Worm (Caenorhabditis elegans) whole organism, L4/young adult: ENCODE data around the gene R06F6.14.

Experiments
- W03F9.2 ChIP-seq: fragments of 150-350 bp; optimal IDR thresholded peaks from 2 replicates; lab custom pipeline; 2014; ENCODE audit warnings: missing biosample characterization, missing genetic modification characterization
- dao-5 ChIP-seq: sonication (generic microtip); optimal IDR thresholded peaks from 2 replicates; lab custom pipeline; 2016; ENCODE audit warnings: missing genotype, missing genetic modification characterization, moderate library complexity, missing compliant biosample characterization
- him-1 ChIP-seq: sonication (generic microtip); optimal IDR thresholded peaks from 2 replicates; lab custom pipeline; 2016; ENCODE audit warnings: missing genotype, missing genetic modification reagents, missing genetic modification characterization, missing compliant biosample characterization

ce11 chrII:10805437-10805836 is 3.7 kb upstream of the R06F6.14 start, which contains the start of gene ceh-62:
- TF ChIP-seq him-1 (no peak), W03F9.2 (tag; lab: Kevin White, UChicago) (no peak), dao-5 (tag; lab: Kevin White, UChicago) (no peak)
